Worm (Caenorhabditis elegans) whole organism, L4/young adult: ENCODE measurements around the gene C25D7.15.

Experiments used
- W03F9.2 ChIP-seq: fragments of 150-350 bp; optimal IDR thresholded peaks from 2 replicates; lab custom pipeline; 2014; ENCODE audit warnings: missing biosample characterization, missing genetic modification characterization
- dao-5 ChIP-seq: sonication (generic microtip); optimal IDR thresholded peaks from 2 replicates; lab custom pipeline; 2016; ENCODE audit warnings: missing genotype, missing genetic modification characterization, moderate library complexity, missing compliant biosample characterization
- him-1 ChIP-seq: sonication (generic microtip); optimal IDR thresholded peaks from 2 replicates; lab custom pipeline; 2016; ENCODE audit warnings: missing genotype, missing genetic modification reagents, missing genetic modification characterization, missing compliant biosample characterization

Gene C25D7.15

ce11 chrV:15068378-15068777, 8.8 kb downstream of the C25D7.15 start, which contains the start of gene dnj-3:
dnj-3 (plus strand) TSS chrV:15068678.
- no peak for TF ChIP-seq W03F9.2 (tag; lab: Kevin White, UChicago)
- TF ChIP-seq dao-5 (tag; lab: Kevin White, UChicago): no peak

ce11 chrV:15069435-15069985, 9.9 kb downstream of the C25D7.15 start:
- TF ChIP-seq W03F9.2 (tag; lab: Kevin White, UChicago): no peak

- peak; percentile 68 for TF ChIP-seq him-1 (tag; lab: Kevin White, UChicago)
- TF ChIP-seq W03F9.2 (tag; lab: Kevin White, UChicago): no peak
- TF ChIP-seq dao-5 (tag; lab: Kevin White, UChicago): no peak
Measured at ce11 chrV:15071015-15071810, 11.6 kb downstream of the C25D7.15 start, which contains the start of gene unc-76. unc-76 (plus strand) TSS chrV:15071760.

- TF ChIP-seq dao-5 (tag; lab: Kevin White, UChicago): no peak
- TF ChIP-seq W03F9.2 (tag; lab: Kevin White, UChicago): no peak
- no peak for TF ChIP-seq him-1 (tag; lab: Kevin White, UChicago)
Measured at ce11 chrV:15072738-15073137, 13.1 kb downstream of the C25D7.15 start.

- TF ChIP-seq him-1 (tag; lab: Kevin White, UChicago): peak; percentile 3
- TF ChIP-seq dao-5 (tag; lab: Kevin White, UChicago): no peak
Measured at ce11 chrV:15074907-15075306, 15.3 kb downstream of the C25D7.15 start.

- TF ChIP-seq him-1 (tag; lab: Kevin White, UChicago): no peak
- TF ChIP-seq dao-5 (tag; lab: Kevin White, UChicago): no peak
- no peak for TF ChIP-seq W03F9.2 (tag; lab: Kevin White, UChicago)
Measured at ce11 chrV:15078560-15078959, 19.0 kb downstream of the C25D7.15 start.

ce11 chrV:15082291-15082690, 22.7 kb downstream of the C25D7.15 start, which contains the start of the genes C01G10.10 and C01G10.9:
C01G10.10 (minus strand) TSS chrV:15082441.
C01G10.9 (plus strand) TSS chrV:15082530.
- TF ChIP-seq W03F9.2 (tag; lab: Kevin White, UChicago) (peak; percentile 72), dao-5 (tag; lab: Kevin White, UChicago) (no peak), him-1 (tag; lab: Kevin White, UChicago) (peak; percentile 61)

- no peak for TF ChIP-seq W03F9.2 (tag; lab: Kevin White, UChicago)
- no peak for TF ChIP-seq dao-5 (tag; lab: Kevin White, UChicago)
- TF ChIP-seq him-1 (tag; lab: Kevin White, UChicago): no peak
Measured at ce11 chrV:15083659-15084058, 24.1 kb downstream of the C25D7.15 start.

- peak; percentile 88 for TF ChIP-seq him-1 (tag; lab: Kevin White, UChicago)
- peak; percentile 96 for TF ChIP-seq W03F9.2 (tag; lab: Kevin White, UChicago)
- TF ChIP-seq dao-5 (tag; lab: Kevin White, UChicago): no peak
Measured at ce11 chrV:15085335-15085800, 25.8 kb downstream of the C25D7.15 start, which contains the start of the genes ahsa-1 and C01G10.7. ahsa-1 (minus strand) TSS chrV:15085385. C01G10.7 (plus strand) TSS chrV:15085747.

ce11 chrV:15087207-15087706, 27.6 kb downstream of the C25D7.15 start, which contains the start of the genes C01G10.15 and C01G10.6:
C01G10.15 (minus strand) TSS chrV:15087307.
C01G10.6 (plus strand) TSS chrV:15087656.
- TF ChIP-seq dao-5 (tag; lab: Kevin White, UChicago): no peak
- TF ChIP-seq him-1 (tag; lab: Kevin White, UChicago): no peak
- TF ChIP-seq W03F9.2 (tag; lab: Kevin White, UChicago): no peak

- no peak for TF ChIP-seq him-1 (tag; lab: Kevin White, UChicago)
- no peak for TF ChIP-seq dao-5 (tag; lab: Kevin White, UChicago)
- TF ChIP-seq W03F9.2 (tag; lab: Kevin White, UChicago): no peak
Measured at ce11 chrV:15088613-15089012, 29.0 kb downstream of the C25D7.15 start, which contains the start of gene C01G10.18. C01G10.18 (minus strand) TSS chrV:15088713.

- TF ChIP-seq dao-5 (tag; lab: Kevin White, UChicago): no peak
- TF ChIP-seq W03F9.2 (tag; lab: Kevin White, UChicago): no peak
- TF ChIP-seq him-1 (tag; lab: Kevin White, UChicago): no peak
Measured at ce11 chrV:15089438-15089837, 29.8 kb downstream of the C25D7.15 start, which contains the start of the genes C01G10.5 and C01G10.4. C01G10.5 (minus strand) TSS chrV:15089538. C01G10.4 (plus strand) TSS chrV:15089740.

ce11 chrV:15090457-15090856, 30.8 kb downstream of the C25D7.15 start, which contains the start of gene C01G10.17:
C01G10.17 (plus strand) TSS chrV:15090757.
- TF ChIP-seq dao-5 (tag; lab: Kevin White, UChicago): no peak
- TF ChIP-seq W03F9.2 (tag; lab: Kevin White, UChicago): no peak
- TF ChIP-seq him-1 (tag; lab: Kevin White, UChicago): no peak
